Worm (Caenorhabditis elegans): ENCODE measurements around the gene ZC477.2.

ce11 chrIV:7067446-7067845 is 40.5 kb upstream of the ZC477.2 start:
- TF ChIP-seq him-1 (tag; optimal IDR thresholded peaks at IDR 0.05) (no peak), dao-5 (tag; optimal IDR thresholded peaks at IDR 0.05) (no peak)

Measured in whole organism, L4/young adult.